Worm (Caenorhabditis elegans) whole organism, L3 larva: ENCODE results near the gene prx-10.

Experiments
- ZK546.5 ChIP-seq: sonication (generic microtip); optimal IDR thresholded peaks from 2 replicates; lab custom pipeline; 2017; ENCODE audit warnings: missing biosample characterization, missing genetic modification characterization
- ama-1 ChIP-seq: fragments of 150-350 bp; optimal IDR thresholded peaks from 2 replicates; lab custom pipeline; 2018
- ceh-16 ChIP-seq: sonication (generic microtip); optimal IDR thresholded peaks from 2 replicates; lab custom pipeline; 2017; ENCODE audit warnings: missing biosample characterization, missing genetic modification characterization
- ceh-28 ChIP-seq: fragments of 150-350 bp; optimal IDR thresholded peaks from 2 replicates; lab custom pipeline; 2014; ENCODE audit warnings: missing biosample characterization, missing genetic modification reagents, missing genetic modification characterization
- ceh-82 ChIP-seq: fragments of 150-350 bp; optimal IDR thresholded peaks from 2 replicates; lab custom pipeline; 2014; ENCODE audit warnings: missing biosample characterization, missing genetic modification characterization
- ceh-9 ChIP-seq: sonication (generic microtip); optimal IDR thresholded peaks from 2 replicates; lab custom pipeline; 2018; ENCODE audit warnings: missing biosample characterization, missing genetic modification characterization
- daf-12 ChIP-seq: fragments of 150-350 bp; optimal IDR thresholded peaks from 2 replicates; lab custom pipeline; 2014; ENCODE audit warnings: missing biosample characterization, missing genetic modification reagents, missing genetic modification characterization
- egl-27 ChIP-seq: sonication (generic microtip); optimal IDR thresholded peaks from 4 replicates; lab custom pipeline; 2017; ENCODE audit warnings: missing biosample characterization, missing genetic modification reagents, missing genetic modification characterization
- egl-5 ChIP-seq: fragments of 150-350 bp; optimal IDR thresholded peaks from 2 replicates; lab custom pipeline; 2017; ENCODE audit warnings: missing biosample characterization, missing genetic modification reagents, missing genetic modification characterization, inconsistent platforms
- elt-1 ChIP-seq: fragments of 150-350 bp; optimal IDR thresholded peaks from 2 replicates; lab custom pipeline; 2014; ENCODE audit warnings: missing biosample characterization, missing genetic modification characterization
- elt-2 ChIP-seq: sonication (generic microtip); optimal IDR thresholded peaks from 2 replicates; lab custom pipeline; 2016; ENCODE audit warnings: missing genetic modification reagents, mild to moderate bottlenecking, missing genetic modification characterization, missing compliant biosample characterization
- elt-3 ChIP-seq, 3 experiments: fragments of 150-350 bp in 1 of 3; sonication (generic microtip) in 2 of 3; optimal IDR thresholded peaks; 2 replicates in 2 of 3; 4 replicates in 1 of 3; lab custom pipeline; 2014 to 2017; ENCODE audit warnings: missing biosample characterization in 3 of 3, missing genetic modification characterization in 3 of 3
- fkh-10 ChIP-seq: sonication (generic microtip); optimal IDR thresholded peaks from 2 replicates; lab custom pipeline; 2017; ENCODE audit warnings: missing biosample characterization, missing genetic modification reagents, missing genetic modification characterization
- fkh-2 ChIP-seq: fragments of 150-350 bp; optimal IDR thresholded peaks from 2 replicates; lab custom pipeline; 2014; ENCODE audit warnings: missing biosample characterization, missing genetic modification reagents, missing genetic modification characterization
- fos-1 ChIP-seq: fragments of 150-350 bp; optimal IDR thresholded peaks from 2 replicates; lab custom pipeline; 2014; ENCODE audit warnings: missing biosample characterization, missing genetic modification characterization
- hmg-11 ChIP-seq: sonication (generic microtip); optimal IDR thresholded peaks from 2 replicates; lab custom pipeline; 2016; ENCODE audit warnings: missing genetic modification characterization, missing compliant biosample characterization
- jun-1 ChIP-seq: fragments of 150-350 bp; optimal IDR thresholded peaks from 2 replicates; lab custom pipeline; 2014; ENCODE audit warnings: missing biosample characterization, missing genetic modification reagents, missing genetic modification characterization
- lin-15B ChIP-seq: fragments of 150-350 bp; optimal IDR thresholded peaks from 2 replicates; lab custom pipeline; 2014; ENCODE audit warnings: missing biosample characterization, missing genetic modification characterization
- lin-39 ChIP-seq: fragments of 150-350 bp; optimal IDR thresholded peaks from 2 replicates; lab custom pipeline; 2018; ENCODE audit warnings: missing biosample characterization, missing genetic modification reagents, missing genetic modification characterization
- lsy-12 ChIP-seq: sonication (generic microtip); optimal IDR thresholded peaks from 2 replicates; lab custom pipeline; 2016; ENCODE audit warnings: mild to moderate bottlenecking, missing genetic modification characterization, missing compliant biosample characterization
- mml-1 ChIP-seq: fragments of 150-350 bp; sonication (generic microtip); optimal IDR thresholded peaks from 3 replicates; lab custom pipeline; 2014; ENCODE audit warnings: missing biosample characterization, missing genetic modification characterization
- nfya-1 ChIP-seq: sonication (generic microtip); optimal IDR thresholded peaks from 2 replicates; lab custom pipeline; 2017; ENCODE audit warnings: missing genetic modification characterization, mild to moderate bottlenecking, missing compliant biosample characterization, antibody characterized with exemption, moderate library complexity; ENCODE audit not compliant: insufficient read depth
- nhr-11 ChIP-seq: fragments of 150-350 bp; optimal IDR thresholded peaks from 2 replicates; lab custom pipeline; 2014; ENCODE audit warnings: missing biosample characterization, missing genetic modification characterization
- nhr-23 ChIP-seq: fragments of 150-350 bp; optimal IDR thresholded peaks from 2 replicates; lab custom pipeline; 2014; ENCODE audit warnings: missing biosample characterization, missing genetic modification reagents, missing genetic modification characterization
- nhr-237 ChIP-seq: fragments of 150-350 bp; optimal IDR thresholded peaks from 2 replicates; lab custom pipeline; 2014; ENCODE audit warnings: missing biosample characterization, missing genetic modification characterization
- nhr-25 ChIP-seq: sonication (generic microtip); optimal IDR thresholded peaks from 2 replicates; lab custom pipeline; 2017; ENCODE audit warnings: missing biosample characterization, missing genetic modification characterization
- nhr-28 ChIP-seq: fragments of 150-350 bp; optimal IDR thresholded peaks from 2 replicates; lab custom pipeline; 2014; ENCODE audit warnings: missing biosample characterization, missing genetic modification characterization
- nhr-43 ChIP-seq: sonication (generic microtip); optimal IDR thresholded peaks from 2 replicates; lab custom pipeline; 2016; ENCODE audit warnings: mild to moderate bottlenecking, missing genetic modification characterization, missing compliant biosample characterization; ENCODE audit not compliant: poor library complexity, severe bottlenecking
- nhr-76 ChIP-seq: fragments of 150-350 bp; sonication (generic microtip); optimal IDR thresholded peaks from 5 replicates; lab custom pipeline; 2014; ENCODE audit warnings: missing biosample characterization, missing genetic modification characterization
- nhr-77 ChIP-seq: fragments of 150-350 bp; optimal IDR thresholded peaks from 2 replicates; lab custom pipeline; 2014; ENCODE audit warnings: missing biosample characterization, missing genetic modification characterization
- pha-4 ChIP-seq: fragments of 150-350 bp; optimal IDR thresholded peaks from 2 replicates; lab custom pipeline; 2014; ENCODE audit warnings: missing biosample characterization, missing genetic modification reagents, missing genetic modification characterization
- pqm-1 ChIP-seq: fragments of 150-350 bp; optimal IDR thresholded peaks from 2 replicates; lab custom pipeline; 2017; ENCODE audit warnings: missing biosample characterization, missing genetic modification characterization, inconsistent platforms
- sea-2 ChIP-seq: fragments of 150-350 bp; sonication (generic microtip); optimal IDR thresholded peaks from 4 replicates; lab custom pipeline; 2014; ENCODE audit warnings: missing biosample characterization, missing genetic modification reagents, missing genetic modification characterization
- skn-1 ChIP-seq: fragments of 150-350 bp; optimal IDR thresholded peaks from 2 replicates; lab custom pipeline; 2014; ENCODE audit warnings: missing biosample characterization, missing genetic modification characterization
- snpc-4 ChIP-seq: fragments of 150-350 bp; optimal IDR thresholded peaks from 2 replicates; lab custom pipeline; 2014; ENCODE audit warnings: missing biosample characterization, missing genetic modification characterization
- tbx-2 ChIP-seq: sonication (generic microtip); optimal IDR thresholded peaks from 2 replicates; lab custom pipeline; 2016; ENCODE audit warnings: mild to moderate bottlenecking, missing genetic modification characterization, missing compliant biosample characterization
- unc-39 ChIP-seq: sonication (generic microtip); optimal IDR thresholded peaks from 4 replicates; lab custom pipeline; 2017; ENCODE audit warnings: missing biosample characterization, missing genetic modification characterization
- unc-62 ChIP-seq: fragments of 150-350 bp; sonication (generic microtip); optimal IDR thresholded peaks from 4 replicates; lab custom pipeline; 2014; ENCODE audit warnings: missing biosample characterization, missing genetic modification reagents, missing genetic modification characterization
- zag-1 ChIP-seq: fragments of 150-350 bp; optimal IDR thresholded peaks from 2 replicates; lab custom pipeline; 2014; ENCODE audit warnings: missing biosample characterization, missing genetic modification characterization
- ztf-11 ChIP-seq: fragments of 150-350 bp; optimal IDR thresholded peaks from 2 replicates; lab custom pipeline; 2014; ENCODE audit warnings: missing biosample characterization, missing genetic modification characterization
- ztf-4 ChIP-seq: fragments of 150-350 bp; optimal IDR thresholded peaks from 2 replicates; lab custom pipeline; 2014; ENCODE audit warnings: missing biosample characterization, missing genetic modification characterization

prx-10 gene

ce11 chrIII:5196298-5197045 lies 39.7 kb upstream of the prx-10 start:
- TF ChIP-seq nhr-43 (tag; lab: Kevin White, UChicago): peak; percentile 19
- peak; percentile 69 for TF ChIP-seq ama-1 (lab: Kevin White, UChicago)
- TF ChIP-seq elt-2: peak; percentile 52
- TF ChIP-seq nhr-25 (tag; lab: Kevin White, UChicago): peak; percentile 31
- TF ChIP-seq ceh-9: no peak
- peak in 1 of 3 experiments; percentile 71 for TF ChIP-seq elt-3 (tag; optimal IDR thresholded peaks at IDR 0.05; lab: Kevin White, UChicago)
- no peak for TF ChIP-seq lin-15B (tag; lab: Kevin White, UChicago)
- no peak for TF ChIP-seq egl-5 (tag; lab: Kevin White, UChicago)

- no peak for TF ChIP-seq ztf-4
These were observed 36.6 kb upstream of the prx-10 start, which contains the start of gene emb-8 for ce11 chrIII:5199577-5199976. Gene emb-8 (minus strand): TSS chrIII:5199677.

ce11 chrIII:5200349-5200748 lies 35.9 kb upstream of the prx-10 start:
- TF ChIP-seq pqm-1: peak; percentile 52
- no peak for TF ChIP-seq fkh-2 (tag; lab: Kevin White, UChicago)
- peak; percentile 49 for TF ChIP-seq elt-2
- no peak for TF ChIP-seq nhr-43 (tag; lab: Kevin White, UChicago)
- TF ChIP-seq lsy-12 (tag; lab: Kevin White, UChicago): no peak
- TF ChIP-seq pha-4: peak; percentile 68
- TF ChIP-seq jun-1: peak; percentile 38
- TF ChIP-seq ztf-4: no peak

DNA sequence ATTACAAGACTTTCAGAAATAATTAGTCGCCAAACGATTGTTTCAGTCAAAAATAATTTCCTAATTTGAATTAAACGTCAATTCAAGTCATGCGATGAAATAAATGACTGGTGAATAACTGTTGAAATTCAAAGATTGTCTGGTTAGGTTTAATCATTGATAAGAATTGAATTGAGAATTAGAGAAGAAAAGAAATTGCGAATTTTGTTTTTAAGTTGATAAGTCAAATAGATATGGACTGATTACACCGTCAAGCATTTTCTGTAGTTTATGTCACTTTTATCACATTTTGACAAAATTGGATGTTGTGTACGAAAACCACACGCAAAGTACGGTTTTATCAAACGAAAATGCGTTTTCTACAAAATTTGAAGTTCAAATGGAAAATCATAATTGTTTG lies 34.9 kb upstream of the prx-10 start:
- TF ChIP-seq nhr-23 (tag; lab: Kevin White, UChicago): peak; percentile 9
- peak in 2 of 3 experiments; percentile 42 to 64 for TF ChIP-seq elt-3 (tag; optimal IDR thresholded peaks at IDR 0.05; lab: Kevin White, UChicago)
- no peak for TF ChIP-seq fos-1 (tag; lab: Kevin White, UChicago)
- TF ChIP-seq elt-2: peak; percentile 97
- peak; percentile 45 for TF ChIP-seq jun-1
- TF ChIP-seq egl-27: no peak
- no peak for TF ChIP-seq nhr-43 (tag; lab: Kevin White, UChicago)
- TF ChIP-seq elt-1 (tag; lab: Kevin White, UChicago): no peak
- no peak for TF ChIP-seq unc-62 (GFP tag; lab: Kevin White, UChicago)
- TF ChIP-seq skn-1 (tag; lab: Kevin White, UChicago): no peak
- no peak for TF ChIP-seq zag-1 (tag; lab: Kevin White, UChicago)
- TF ChIP-seq nhr-11 (tag; lab: Kevin White, UChicago): no peak
- TF ChIP-seq unc-39: no peak
- no peak for TF ChIP-seq ztf-4
- TF ChIP-seq pha-4: peak; percentile 76
- no peak for TF ChIP-seq nhr-77 (tag; lab: Kevin White, UChicago)
- TF ChIP-seq ZK546.5 (tag; lab: Kevin White, UChicago): no peak
- peak; percentile 2 for TF ChIP-seq ceh-28 (tag; lab: Kevin White, UChicago)
- TF ChIP-seq tbx-2 (tag; lab: Kevin White, UChicago): no peak
- TF ChIP-seq hmg-11: no peak
- TF ChIP-seq nfya-1: no peak
- TF ChIP-seq fkh-10 (GFP tag; lab: Kevin White, UChicago): no peak
- no peak for TF ChIP-seq sea-2
- TF ChIP-seq mml-1: no peak
- TF ChIP-seq pqm-1: peak; percentile 98
- TF ChIP-seq, all 47 proteins: peak for 7

ce11 chrIII:5202641-5203040 lies 33.6 kb upstream of the prx-10 start:
- TF ChIP-seq lin-15B (tag; lab: Kevin White, UChicago): peak; percentile 12
- TF ChIP-seq daf-12 (tag; lab: Kevin White, UChicago): no peak
- no peak for TF ChIP-seq nhr-237 (tag; lab: Kevin White, UChicago)
- TF ChIP-seq elt-3 (tag; optimal IDR thresholded peaks at IDR 0.05; lab: Kevin White, UChicago): peak in 1 of 3 experiments; percentile 20
- no peak for TF ChIP-seq nhr-11 (tag; lab: Kevin White, UChicago)
- no peak for TF ChIP-seq ztf-4
- no peak for TF ChIP-seq skn-1 (tag; lab: Kevin White, UChicago)
- no peak for TF ChIP-seq tbx-2 (tag; lab: Kevin White, UChicago)
- TF ChIP-seq ceh-82 (tag; lab: Kevin White, UChicago): no peak
- no peak for TF ChIP-seq ztf-11
- TF ChIP-seq zag-1 (tag; lab: Kevin White, UChicago): no peak
- no peak for TF ChIP-seq egl-27
- peak; percentile 80 for TF ChIP-seq elt-2
- TF ChIP-seq nfya-1: peak; percentile 73
- no peak for TF ChIP-seq lin-39 (tag; lab: Kevin White, UChicago)
- TF ChIP-seq nhr-77 (tag; lab: Kevin White, UChicago): no peak
- TF ChIP-seq fkh-10 (GFP tag; lab: Kevin White, UChicago): no peak
- no peak for TF ChIP-seq ceh-16 (tag; lab: Kevin White, UChicago)
- peak; percentile 34 for TF ChIP-seq elt-1 (tag; lab: Kevin White, UChicago)
- peak; percentile 44 for TF ChIP-seq nhr-23 (tag; lab: Kevin White, UChicago)
- no peak for TF ChIP-seq nhr-28 (tag; lab: Kevin White, UChicago)
- TF ChIP-seq sea-2: no peak
- peak; percentile 60 for TF ChIP-seq ceh-28 (tag; lab: Kevin White, UChicago)
- TF ChIP-seq ama-1 (lab: Kevin White, UChicago): no peak
- TF ChIP-seq hmg-11: peak; percentile 29
- no peak for TF ChIP-seq unc-62 (GFP tag; lab: Kevin White, UChicago)
- TF ChIP-seq nhr-76 (tag; lab: Kevin White, UChicago): no peak
- no peak for TF ChIP-seq mml-1
- peak; percentile 30 for TF ChIP-seq snpc-4 (tag; lab: Kevin White, UChicago)
- TF ChIP-seq fkh-2 (tag; lab: Kevin White, UChicago): no peak
